Fruit fly (Drosophila melanogaster) whole organism, wandering third instar larva: ENCODE measurements around the gene Oseg5.

Experiments used
- Abd-B ChIP-seq: fragments of >200 bp; optimal IDR thresholded peaks from 2 replicates; lab custom pipeline; 2017; ENCODE audit warnings: missing biosample characterization, missing genetic modification characterization
- CG32264 ChIP-seq: fragments of 200-800 bp; sonication (Bioruptor generic); optimal IDR thresholded peaks from 2 replicates; lab custom pipeline; 2016; ENCODE audit warnings: missing biosample characterization, missing genetic modification characterization
- Dfd ChIP-seq: fragments of >200 bp; optimal IDR thresholded peaks from 2 replicates; lab custom pipeline; 2017; ENCODE audit warnings: missing biosample characterization, missing genetic modification characterization
- GATAd ChIP-seq: sonication (Bioruptor generic); optimal IDR thresholded peaks from 2 replicates; lab custom pipeline; 2016; ENCODE audit warnings: missing biosample characterization, missing genetic modification characterization
- Myc ChIP-seq: fragments of >200 bp; optimal IDR thresholded peaks from 2 replicates; lab custom pipeline; 2017
- N ChIP-seq: fragments of >200 bp; optimal IDR thresholded peaks from 2 replicates; lab custom pipeline; 2018; ENCODE audit warnings: missing biosample characterization, missing external identifiers, missing genetic modification characterization
- OdsH ChIP-seq: fragments of 200-800 bp; sonication (Bioruptor generic); optimal IDR thresholded peaks from 2 replicates; lab custom pipeline; 2016; ENCODE audit warnings: missing biosample characterization, mild to moderate bottlenecking, missing genetic modification characterization
- Vsx2 ChIP-seq: fragments of 200-300, 225-300 bp; sonication (Bioruptor generic); optimal IDR thresholded peaks from 2 replicates; lab custom pipeline; 2018; ENCODE audit warnings: missing biosample characterization, missing genetic modification characterization; ENCODE audit not compliant: partially characterized antibody
- br ChIP-seq: fragments of 200-800 bp; sonication (Bioruptor generic); optimal IDR thresholded peaks from 2 replicates; lab custom pipeline; 2016; ENCODE audit warnings: missing biosample characterization, missing genetic modification characterization
- dl ChIP-seq, 2 experiments: fragments of 175-275, 200-275 bp in 1 of 2; fragments of 200-275 bp in 1 of 2; sonication (Bioruptor generic); optimal IDR thresholded peaks; lab custom pipeline; 2018; ENCODE audit warnings: mild to moderate bottlenecking in 2 of 2, missing biosample characterization in 2 of 2, missing genetic modification characterization in 2 of 2, moderate library complexity in 2 of 2; ENCODE audit not compliant: partially characterized antibody in 2 of 2, insufficient read depth in 1 of 2
- foxo ChIP-seq, 2 experiments: fragments of 200-800 bp; sonication (Bioruptor generic); optimal IDR thresholded peaks; 2 replicates in 1 of 2; 3 replicates in 1 of 2; lab custom pipeline; 2016 to 2017; ENCODE audit warnings: missing biosample characterization in 2 of 2, missing genetic modification characterization in 2 of 2
- h ChIP-seq: fragments of 200-800 bp; sonication (Bioruptor generic); optimal IDR thresholded peaks from 3 replicates; lab custom pipeline; 2016; ENCODE audit warnings: missing biosample characterization, mild to moderate bottlenecking, missing genetic modification characterization
- pan ChIP-seq: fragments of >200 bp; optimal IDR thresholded peaks from 2 replicates; lab custom pipeline; 2017
- sage ChIP-seq: fragments of 200-800 bp; sonication (Bioruptor generic); optimal IDR thresholded peaks from 2 replicates; lab custom pipeline; 2016; ENCODE audit warnings: missing biosample characterization, mild to moderate bottlenecking, missing genetic modification characterization

DNA sequence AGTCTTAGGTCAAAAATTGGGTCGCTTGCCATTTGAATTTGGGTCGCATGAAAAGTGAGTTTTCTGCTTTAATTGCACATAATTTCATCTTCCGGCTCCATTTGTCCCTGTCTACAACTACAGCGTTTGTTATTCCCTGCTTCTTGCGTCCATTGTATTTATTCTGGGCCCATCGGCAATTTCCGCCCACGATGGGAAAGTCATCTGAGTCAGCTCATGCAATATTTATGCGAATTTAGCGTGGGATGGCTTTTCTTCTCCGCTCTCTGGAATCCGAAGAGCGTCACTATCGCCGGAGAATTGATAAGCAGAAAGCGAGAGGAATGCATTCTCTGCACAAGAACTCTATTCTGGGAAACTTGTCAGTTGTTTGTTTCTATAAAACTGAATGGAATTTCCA lies 43.1 kb downstream of the Oseg5 start:
- no peak for TF ChIP-seq OdsH (GFP tag; lab: Kevin White, UChicago)
- no peak for TF ChIP-seq pan
- no peak for TF ChIP-seq Vsx2 (GFP tag; lab: Kevin White, UChicago)
- no peak for TF ChIP-seq Abd-B (GFP tag; lab: Kevin White, UChicago)
- TF ChIP-seq CG32264 (GFP tag; lab: Kevin White, UChicago), result no peak
- no peak for TF ChIP-seq N (GFP tag; lab: Kevin White, UChicago)
- TF ChIP-seq h, result no peak
- no peak for TF ChIP-seq dl (GFP tag; optimal IDR thresholded peaks at IDR 0.05; lab: Kevin White, UChicago; ENCODE audit: insufficient read depth in 1 of 2, partially characterized antibody in 2 of 2)
- no peak for TF ChIP-seq Dfd (GFP tag; lab: Kevin White, UChicago)
- no peak for TF ChIP-seq GATAd (GFP tag; lab: Kevin White, UChicago)
- no peak for TF ChIP-seq sage (GFP tag; lab: Kevin White, UChicago)
- TF ChIP-seq br (GFP tag; lab: Kevin White, UChicago), result no peak
- TF ChIP-seq Myc (lab: Kevin White, UChicago), result no peak
- TF ChIP-seq foxo (GFP tag; optimal IDR thresholded peaks at IDR 0.05; lab: Kevin White, UChicago), result no peak
